Worm (Caenorhabditis elegans) whole organism, L2 larva: ENCODE results near the gene B0228.9.

Experiments used
- Y55F3AM.14 ChIP-seq: fragments of 200-800 bp; sonication (Bioruptor generic); optimal IDR thresholded peaks from 2 replicates; lab custom pipeline; 2018; ENCODE audit warnings: mild to moderate bottlenecking, missing genetic modification characterization, missing compliant biosample characterization
- unc-39 ChIP-seq: fragments of 150-350 bp; optimal IDR thresholded peaks from 2 replicates; lab custom pipeline; 2014; ENCODE audit warnings: missing biosample characterization, missing genetic modification characterization

- TF ChIP-seq Y55F3AM.14 (GFP tag; lab: Kevin White, UChicago) (no peak), unc-39 (no peak)
Observed at ce11 chrII:7773427-7773993, 10.0 kb upstream of the B0228.9 start.
